Worm (Caenorhabditis elegans): Measurements from ENCODE around the gene nhr-80.

Gene nhr-80

DNA sequence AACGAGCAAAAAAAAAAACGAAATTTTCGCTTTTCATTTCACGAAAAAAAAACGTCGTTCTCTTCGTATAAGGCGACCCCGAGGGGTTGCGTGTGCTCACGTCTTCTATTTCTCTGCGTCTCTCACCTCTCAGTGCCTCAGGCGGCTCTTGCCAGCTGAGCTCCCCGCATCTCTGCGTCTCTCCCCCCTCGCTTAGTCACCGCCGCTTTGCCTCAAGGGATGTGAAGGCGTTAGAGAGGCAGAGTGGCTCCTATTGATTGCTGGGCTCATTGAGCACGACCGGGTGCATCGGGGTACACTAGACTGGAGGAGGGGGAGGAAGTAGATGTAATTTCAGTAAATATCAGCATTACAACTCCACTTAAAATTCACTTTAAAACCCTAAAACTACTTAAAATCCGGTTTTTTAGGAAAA is 10.9 kb upstream of the nhr-80 start:
- TF ChIP-seq nhr-67 (tag; optimal IDR thresholded peaks at IDR 0.05) (no peak), daf-12 (tag; optimal IDR thresholded peaks at IDR 0.05) (no peak), nfya-1 (tag; optimal IDR thresholded peaks at IDR 0.05; ENCODE audit: insufficient read depth) (peak; percentile 90), ceh-16 (tag; optimal IDR thresholded peaks at IDR 0.05) (no peak), ceh-82 (tag; optimal IDR thresholded peaks at IDR 0.05) (peak; percentile 47), snpc-4 (tag; optimal IDR thresholded peaks at IDR 0.05) (no peak), egl-5 (tag; optimal IDR thresholded peaks at IDR 0.05) (no peak), ceh-28 (tag; optimal IDR thresholded peaks at IDR 0.05) (peak; percentile 68), tbx-2 (tag; optimal IDR thresholded peaks at IDR 0.05) (peak; percentile 50), jun-1 (tag; optimal IDR thresholded peaks at IDR 0.05) (peak; percentile 3), nhr-76 (tag; optimal IDR thresholded peaks at IDR 0.05) (no peak), pqm-1 (tag; optimal IDR thresholded peaks at IDR 0.05) (no peak), sea-2 (GFP tag; optimal IDR thresholded peaks at IDR 0.05) (no peak), fkh-2 (tag; optimal IDR thresholded peaks at IDR 0.05) (peak; percentile 35), unc-39 (tag; optimal IDR thresholded peaks at IDR 0.05) (no peak), lsy-12 (tag; optimal IDR thresholded peaks at IDR 0.05) (peak; percentile 18), elt-1 (tag; optimal IDR thresholded peaks at IDR 0.05) (no peak), ama-1 (optimal IDR thresholded peaks at IDR 0.05) (no peak), nhr-43 (tag; optimal IDR thresholded peaks at IDR 0.05; ENCODE audit: poor library complexity, severe bottlenecking) (no peak), fkh-10 (GFP tag; optimal IDR thresholded peaks at IDR 0.05) (peak; percentile 45), nhr-237 (tag; optimal IDR thresholded peaks at IDR 0.05) (no peak), elt-2 (tag; optimal IDR thresholded peaks at IDR 0.05) (no peak), mdl-1 (tag; optimal IDR thresholded peaks at IDR 0.05) (peak; percentile 41), nhr-12 (tag; optimal IDR thresholded peaks at IDR 0.05) (no peak), R02D3.7 (tag; optimal IDR thresholded peaks at IDR 0.05) (no peak), ZK546.5 (tag; optimal IDR thresholded peaks at IDR 0.05) (no peak), aly-2 (tag; optimal IDR thresholded peaks at IDR 0.05) (no peak), nhr-25 (tag; optimal IDR thresholded peaks at IDR 0.05) (no peak), nhr-77 (tag; optimal IDR thresholded peaks at IDR 0.05) (no peak), hmg-11 (tag; optimal IDR thresholded peaks at IDR 0.05) (peak; percentile 74), zag-1 (tag; optimal IDR thresholded peaks at IDR 0.05) (no peak), ceh-9 (tag; optimal IDR thresholded peaks at IDR 0.05) (no peak), nhr-23 (tag; optimal IDR thresholded peaks at IDR 0.05) (no peak), eor-1 (tag; optimal IDR thresholded peaks at IDR 0.05) (no peak), pha-4 (tag; optimal IDR thresholded peaks at IDR 0.05) (no peak), elt-3 (tag; optimal IDR thresholded peaks at IDR 0.05) (no peak), ztf-4 (tag; optimal IDR thresholded peaks at IDR 0.05) (no peak), skn-1 (tag; optimal IDR thresholded peaks at IDR 0.05) (no peak), egl-27 (tag; optimal IDR thresholded peaks at IDR 0.05) (no peak), unc-62 (GFP tag; optimal IDR thresholded peaks at IDR 0.05) (no peak), ztf-11 (tag; optimal IDR thresholded peaks at IDR 0.05) (no peak), lin-15B (tag; optimal IDR thresholded peaks at IDR 0.05) (peak; percentile 28), mml-1 (tag; optimal IDR thresholded peaks at IDR 0.05) (no peak), fos-1 (tag; optimal IDR thresholded peaks at IDR 0.05) (no peak), lin-39 (tag; optimal IDR thresholded peaks at IDR 0.05) (peak; percentile 95), nhr-11 (tag; optimal IDR thresholded peaks at IDR 0.05) (peak; percentile 38), nhr-28 (tag; optimal IDR thresholded peaks at IDR 0.05) (no peak)

DNA sequence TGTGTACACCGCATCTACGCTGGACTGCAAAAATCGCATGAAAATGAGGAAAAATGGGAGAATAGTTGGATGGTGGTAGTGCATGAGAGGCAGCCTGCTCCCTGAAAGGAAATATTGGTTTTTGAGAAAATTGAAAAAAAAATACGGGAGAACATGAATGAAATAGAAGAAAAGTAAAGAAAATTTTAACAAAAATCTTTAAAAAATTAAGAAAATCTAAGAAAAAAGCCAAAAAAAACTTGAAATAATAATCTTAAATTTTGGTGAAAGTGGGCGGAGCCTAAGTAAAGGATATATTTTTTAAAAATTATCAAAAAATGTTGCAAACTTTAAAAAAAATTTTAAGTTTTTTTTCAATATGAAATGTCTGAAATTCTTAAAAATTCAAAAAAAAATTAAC is 9.2 kb upstream of the nhr-80 start, which contains the start of gene H10E21.5:
TSS of gene H10E21.5 (minus strand) at position 101 of the 400 bp plus-strand sequence.
- TF ChIP-seq nhr-11 (tag; optimal IDR thresholded peaks at IDR 0.05) (no peak), mml-1 (tag; optimal IDR thresholded peaks at IDR 0.05) (no peak), sea-2 (GFP tag; optimal IDR thresholded peaks at IDR 0.05) (no peak), ceh-82 (tag; optimal IDR thresholded peaks at IDR 0.05) (no peak), eor-1 (tag; optimal IDR thresholded peaks at IDR 0.05) (no peak), skn-1 (tag; optimal IDR thresholded peaks at IDR 0.05) (no peak), nhr-67 (tag; optimal IDR thresholded peaks at IDR 0.05) (no peak), elt-1 (tag; optimal IDR thresholded peaks at IDR 0.05) (no peak), elt-2 (tag; optimal IDR thresholded peaks at IDR 0.05) (no peak), nhr-76 (tag; optimal IDR thresholded peaks at IDR 0.05) (no peak)

Data from whole organism, L3 larva.